Worm (Caenorhabditis elegans): ENCODE measurements around the gene ZK675.4.

Gene ZK675.4

ce11 chrII:7870632-7871031 is 40.5 kb upstream of the ZK675.4 start:
- TF ChIP-seq elt-3 (tag; optimal IDR thresholded peaks at IDR 0.05), result no peak
- no peak for TF ChIP-seq nhr-10 (tag; optimal IDR thresholded peaks at IDR 0.05)
- TF ChIP-seq crh-2 (tag; optimal IDR thresholded peaks at IDR 0.05), result peak; percentile 21
- TF ChIP-seq ZK546.5 (tag; optimal IDR thresholded peaks at IDR 0.05), result no peak
- no peak for TF ChIP-seq gmeb-1 (tag; optimal IDR thresholded peaks at IDR 0.05)
- no peak for TF ChIP-seq nhr-11 (tag; optimal IDR thresholded peaks at IDR 0.05)
- TF ChIP-seq dmd-4 (tag; optimal IDR thresholded peaks at IDR 0.05), result no peak
- no peak for TF ChIP-seq lin-13 (GFP tag; optimal IDR thresholded peaks at IDR 0.05)
- TF ChIP-seq skn-1 (tag; optimal IDR thresholded peaks at IDR 0.05), result no peak
- TF ChIP-seq nhr-23 (tag; optimal IDR thresholded peaks at IDR 0.05), result no peak
- peak; percentile 17 for TF ChIP-seq F13H6.1 (tag; optimal IDR thresholded peaks at IDR 0.05)
- no peak for TF ChIP-seq ztf-4 (tag; optimal IDR thresholded peaks at IDR 0.05)
- no peak for TF ChIP-seq mab-5 (tag; optimal IDR thresholded peaks at IDR 0.05)
- no peak for TF ChIP-seq unc-62 (GFP tag; optimal IDR thresholded peaks at IDR 0.05)
- TF ChIP-seq ceh-16 (tag; optimal IDR thresholded peaks at IDR 0.05), result no peak
- peak; percentile 75 for TF ChIP-seq unc-55 (GFP tag; optimal IDR thresholded peaks at IDR 0.05)
- TF ChIP-seq nhr-129 (tag; optimal IDR thresholded peaks at IDR 0.05), result peak; percentile 78
- TF ChIP-seq nhr-77 (tag; optimal IDR thresholded peaks at IDR 0.05), result no peak
- TF ChIP-seq mbf-1 (tag; optimal IDR thresholded peaks at IDR 0.05), result no peak
- no peak for TF ChIP-seq nhr-237 (tag; optimal IDR thresholded peaks at IDR 0.05)
- no peak for TF ChIP-seq egl-27 (tag; optimal IDR thresholded peaks at IDR 0.05)
- TF ChIP-seq ztf-1 (GFP tag; conservative IDR thresholded peaks at IDR 0.05), result no peak
- no peak for TF ChIP-seq nhr-21 (tag; optimal IDR thresholded peaks at IDR 0.05)
- no peak for TF ChIP-seq mdl-1 (tag; optimal IDR thresholded peaks at IDR 0.05)
- no peak for TF ChIP-seq ama-1 (optimal IDR thresholded peaks at IDR 0.05)
- TF ChIP-seq lin-39 (tag; optimal IDR thresholded peaks at IDR 0.05), result no peak
- TF ChIP-seq R02D3.7 (tag; optimal IDR thresholded peaks at IDR 0.05), result no peak
- no peak for TF ChIP-seq nhr-6 (tag; optimal IDR thresholded peaks at IDR 0.05)
- TF ChIP-seq sma-9 (GFP tag; optimal IDR thresholded peaks at IDR 0.05), result no peak
- TF ChIP-seq sma-9 (tag; optimal IDR thresholded peaks at IDR 0.05), result no peak
- TF ChIP-seq nhr-25 (tag; optimal IDR thresholded peaks at IDR 0.05), result peak; percentile 13
- no peak for TF ChIP-seq aly-2 (tag; optimal IDR thresholded peaks at IDR 0.05)
- TF ChIP-seq nhr-12 (tag; optimal IDR thresholded peaks at IDR 0.05), result no peak
- TF ChIP-seq alr-1 (tag; optimal IDR thresholded peaks at IDR 0.05), result no peak
- no peak for TF ChIP-seq ztf-11 (tag; optimal IDR thresholded peaks at IDR 0.05)
- TF ChIP-seq blmp-1 (tag; optimal IDR thresholded peaks at IDR 0.05; ENCODE audit: insufficient read depth), result no peak
- peak; percentile 24 for TF ChIP-seq zag-1 (tag; optimal IDR thresholded peaks at IDR 0.05)
- TF ChIP-seq sem-4 (tag; optimal IDR thresholded peaks at IDR 0.05), result no peak
- TF ChIP-seq snpc-4 (tag; optimal IDR thresholded peaks at IDR 0.05), result no peak
- peak; percentile 53 for TF ChIP-seq C34F6.9 (tag; optimal IDR thresholded peaks at IDR 0.05)
- peak; percentile 30 for TF ChIP-seq sma-3 (GFP tag; optimal IDR thresholded peaks at IDR 0.05)
- no peak for TF ChIP-seq lin-11 (tag; optimal IDR thresholded peaks at IDR 0.05)
- no peak for TF ChIP-seq peb-1 (tag; optimal IDR thresholded peaks at IDR 0.05)
- TF ChIP-seq Y55F3AM.14 (GFP tag; optimal IDR thresholded peaks at IDR 0.05), result no peak
- TF ChIP-seq lsy-2 (tag; optimal IDR thresholded peaks at IDR 0.05), result peak; percentile 81 to 97
- no peak for TF ChIP-seq elt-1 (tag; optimal IDR thresholded peaks at IDR 0.05)
- no peak for TF ChIP-seq unc-39 (tag; optimal IDR thresholded peaks at IDR 0.05)
- no peak for TF ChIP-seq ceh-82 (tag; optimal IDR thresholded peaks at IDR 0.05)
- TF ChIP-seq fos-1 (tag; optimal IDR thresholded peaks at IDR 0.05), result peak; percentile 21
